Fruit fly (Drosophila melanogaster): ENCODE results near the gene Sh.

DNA sequence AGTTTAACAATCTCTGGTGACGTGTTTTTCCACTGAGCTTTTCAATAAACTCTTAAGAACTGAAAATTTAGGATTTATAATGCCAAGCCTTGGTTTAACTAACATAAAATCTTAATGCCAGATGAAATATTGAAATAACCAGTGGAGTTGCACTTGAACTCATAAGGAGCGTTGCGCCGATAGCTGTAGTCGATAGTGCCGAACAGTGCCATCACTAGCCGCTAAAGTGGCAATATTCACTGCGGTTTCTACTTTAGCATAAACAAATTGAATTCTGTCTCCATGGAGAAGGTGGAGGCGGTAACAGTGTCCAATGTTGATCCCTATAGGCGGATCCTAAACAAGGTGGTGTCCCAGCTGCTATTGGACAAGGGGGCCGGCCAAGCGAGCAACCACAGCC lies 38.7 kb upstream of the Sh start, which contains the start of gene Taf8:
- TF ChIP-seq CG11560 (tag; IDR thresholded peaks at IDR 0.05) (no peak), CG2712 (tag; optimal IDR thresholded peaks at IDR 0.05) (no peak), sug (tag; optimal IDR thresholded peaks at IDR 0.05) (no peak), exex (tag; optimal IDR thresholded peaks at IDR 0.05) (no peak), sd (tag; optimal IDR thresholded peaks at IDR 0.05) (no peak), Nf-YC (tag; optimal IDR thresholded peaks at IDR 0.05) (no peak), ATbp (GFP tag; optimal IDR thresholded peaks at IDR 0.05) (no peak)

All from whole organism, embryonic.